Fruit fly (Drosophila melanogaster) whole organism, prepupa: ENCODE data around the gene CG5644.

Source experiments
- CG6808 ChIP-seq: fragments of 200-800 bp; sonication (Bioruptor generic); optimal IDR thresholded peaks from 3 replicates; lab custom pipeline; 2017; ENCODE audit warnings: missing biosample characterization, missing genetic modification characterization, mild to moderate bottlenecking, moderate library complexity, missing genetic modification reagents
- Hr39 ChIP-seq: fragments of 200-800 bp; sonication (Bioruptor generic); optimal IDR thresholded peaks from 2 replicates; lab custom pipeline; 2016; ENCODE audit warnings: missing biosample characterization, missing genetic modification characterization
- Hr4 ChIP-seq: fragments of 200-800 bp; sonication (Bioruptor generic); optimal IDR thresholded peaks from 3 replicates; lab custom pipeline; 2016; ENCODE audit warnings: missing biosample characterization, missing genetic modification characterization
- Lpt ChIP-seq: fragments of 200-800 bp; sonication (Bioruptor generic); optimal IDR thresholded peaks from 3 replicates; lab custom pipeline; 2016; ENCODE audit warnings: missing biosample characterization, missing genetic modification characterization
- acj6 ChIP-seq: fragments of 200-800 bp; sonication (Bioruptor generic); optimal IDR thresholded peaks from 3 replicates; lab custom pipeline; 2016; ENCODE audit warnings: missing biosample characterization, missing genetic modification characterization
- esn ChIP-seq: fragments of 200-800 bp; sonication (Bioruptor generic); optimal IDR thresholded peaks from 2 replicates; lab custom pipeline; 2016; ENCODE audit warnings: missing biosample characterization, mild to moderate bottlenecking, missing genetic modification characterization, moderate library complexity
- fd59A ChIP-seq: fragments of 200-800 bp; sonication (Bioruptor generic); optimal IDR thresholded peaks from 2 replicates; lab custom pipeline; 2017; ENCODE audit warnings: missing biosample characterization, mild to moderate bottlenecking, missing genetic modification characterization, missing genetic modification reagents

DNA sequence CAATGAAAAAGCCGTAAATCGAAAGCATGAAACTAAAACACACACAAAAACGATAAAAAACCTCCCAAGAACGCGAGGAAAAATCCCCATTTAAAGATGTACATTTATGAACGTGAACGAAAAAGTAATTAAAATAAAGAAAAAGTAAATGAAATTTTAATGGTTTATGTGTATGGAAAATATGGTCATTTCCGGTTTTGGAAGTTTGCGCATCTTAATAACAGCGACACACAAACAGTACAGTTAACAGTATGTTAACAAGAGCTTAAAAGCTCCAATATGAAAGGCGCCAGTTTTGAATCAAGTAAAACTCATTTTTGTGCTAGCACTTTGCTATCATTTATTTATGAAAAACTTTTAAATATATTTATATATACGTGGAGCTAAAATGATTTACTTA, 47.8 kb downstream of the CG5644 start:
- TF ChIP-seq acj6 (GFP tag; lab: Kevin White, UChicago) (no peak), fd59A (GFP tag; lab: Kevin White, UChicago) (no peak), esn (GFP tag; lab: Kevin White, UChicago) (no peak), Hr39 (GFP tag; lab: Kevin White, UChicago) (no peak), Lpt (GFP tag; lab: Kevin White, UChicago) (no peak), CG6808 (GFP tag; lab: Kevin White, UChicago) (no peak), Hr4 (GFP tag; lab: Kevin White, UChicago) (no peak)
